Worm (Caenorhabditis elegans): ENCODE results near the gene rsp-1.

DNA sequence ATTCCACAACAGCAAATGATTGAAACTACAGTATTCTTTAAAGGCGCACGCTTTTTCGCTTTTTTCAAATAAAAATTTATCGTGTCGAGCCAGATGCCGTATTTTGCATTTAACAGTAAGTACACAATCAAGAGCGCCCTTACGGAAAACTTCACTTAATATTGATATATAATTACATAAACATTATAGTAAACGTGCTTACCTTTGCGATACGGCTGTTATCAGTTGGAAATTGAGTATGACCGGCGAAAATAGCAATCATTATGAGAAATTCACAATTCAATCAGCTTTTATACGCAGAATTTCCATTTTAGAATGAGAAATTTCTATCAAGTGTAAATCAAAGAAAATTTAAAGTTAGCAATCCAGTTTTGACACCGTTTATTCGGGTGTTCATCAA is 47.0 kb downstream of the rsp-1 start, which contains the start of gene B0334.20:
- no peak for TF ChIP-seq lsy-2 (tag; optimal IDR thresholded peaks at IDR 0.05)
- no peak for TF ChIP-seq ama-1 (optimal IDR thresholded peaks at IDR 0.05)
- no peak for TF ChIP-seq ztf-11 (tag; optimal IDR thresholded peaks at IDR 0.05)
- no peak for TF ChIP-seq ztf-4 (tag; optimal IDR thresholded peaks at IDR 0.05)
- TF ChIP-seq lir-3 (tag; optimal IDR thresholded peaks at IDR 0.05; ENCODE audit: poor library complexity), result no peak
- TF ChIP-seq pag-3 (tag; optimal IDR thresholded peaks at IDR 0.05; ENCODE audit: borderline replicate concordance, insufficient read depth), result no peak
- no peak for TF ChIP-seq nhr-28 (tag; optimal IDR thresholded peaks at IDR 0.05)
